Worm (Caenorhabditis elegans) whole organism, late embryonic: ENCODE data around the gene C14B9.2.

Experiments used
- C38D4.7 ChIP-seq: fragments of 200-800 bp; sonication (Bioruptor generic); optimal IDR thresholded peaks from 2 replicates; lab custom pipeline; 2018; ENCODE audit warnings: mild to moderate bottlenecking, missing genetic modification characterization, moderate library complexity, missing compliant biosample characterization
- F13H6.1 ChIP-seq: sonication (generic microtip); optimal IDR thresholded peaks from 2 replicates; lab custom pipeline; 2016; ENCODE audit warnings: missing genetic modification characterization, missing compliant biosample characterization
- K09A11.1 ChIP-seq: sonication (generic microtip); optimal IDR thresholded peaks from 2 replicates; lab custom pipeline; 2017; ENCODE audit warnings: antibody characterized with exemption, mild to moderate bottlenecking, missing genetic modification characterization, missing compliant biosample characterization; ENCODE audit not compliant: insufficient read depth
- T23F11.4 ChIP-seq: fragments of 200-800 bp; sonication (Bioruptor generic); optimal IDR thresholded peaks from 2 replicates; lab custom pipeline; 2018; ENCODE audit warnings: mild to moderate bottlenecking, missing genetic modification characterization, missing compliant biosample characterization
- ahr-1 ChIP-seq: sonication (generic microtip); optimal IDR thresholded peaks from 2 replicates; lab custom pipeline; 2016; ENCODE audit warnings: missing genetic modification characterization, missing compliant biosample characterization
- ceh-14 ChIP-seq: sonication (generic microtip); optimal IDR thresholded peaks from 2 replicates; lab custom pipeline; 2016; ENCODE audit warnings: missing genotype, missing genetic modification characterization, missing compliant biosample characterization
- ceh-19 ChIP-seq: fragments of 200-800 bp; sonication (Bioruptor generic); optimal IDR thresholded peaks from 2 replicates; lab custom pipeline; 2018; ENCODE audit warnings: mild to moderate bottlenecking, missing genetic modification characterization, missing compliant biosample characterization
- ceh-2 ChIP-seq: sonication (generic microtip); optimal IDR thresholded peaks from 2 replicates; lab custom pipeline; 2016; ENCODE audit warnings: missing genotype, missing genetic modification characterization, missing compliant biosample characterization
- ceh-24 ChIP-seq: sonication (generic microtip); optimal IDR thresholded peaks from 2 replicates; lab custom pipeline; 2016; ENCODE audit warnings: mild to moderate bottlenecking, missing genetic modification characterization, missing compliant biosample characterization
- ceh-31 ChIP-seq: sonication (generic microtip); optimal IDR thresholded peaks from 2 replicates; lab custom pipeline; 2016; ENCODE audit warnings: missing genetic modification characterization, missing compliant biosample characterization
- ceh-34 ChIP-seq: sonication (generic microtip); optimal IDR thresholded peaks from 2 replicates; lab custom pipeline; 2016; ENCODE audit warnings: mild to moderate bottlenecking, missing genetic modification characterization, missing compliant biosample characterization
- ceh-48 ChIP-seq: sonication (generic microtip); optimal IDR thresholded peaks from 2 replicates; lab custom pipeline; 2016; ENCODE audit warnings: missing genetic modification characterization, inconsistent platforms, missing compliant biosample characterization
- elt-2 ChIP-seq: sonication (generic microtip); optimal IDR thresholded peaks from 2 replicates; lab custom pipeline; 2016; ENCODE audit warnings: missing genetic modification reagents, missing genetic modification characterization, missing compliant biosample characterization
- fax-1 ChIP-seq: sonication (generic microtip); optimal IDR thresholded peaks from 2 replicates; lab custom pipeline; 2016; ENCODE audit warnings: missing genotype, missing genetic modification characterization, missing compliant biosample characterization
- gmeb-2 ChIP-seq: sonication (generic microtip); optimal IDR thresholded peaks from 2 replicates; lab custom pipeline; 2016; ENCODE audit warnings: missing genetic modification characterization, inconsistent platforms, missing compliant biosample characterization
- hlh-30 ChIP-seq: sonication (generic microtip); optimal IDR thresholded peaks from 2 replicates; lab custom pipeline; 2017; ENCODE audit warnings: antibody characterized with exemption, missing genetic modification characterization, missing compliant biosample characterization; ENCODE audit not compliant: insufficient read depth
- hlh-6 ChIP-seq: sonication (generic microtip); optimal IDR thresholded peaks from 2 replicates; lab custom pipeline; 2016; ENCODE audit warnings: missing genotype, missing genetic modification characterization, missing compliant biosample characterization
- lim-6 ChIP-seq: sonication (generic microtip); optimal IDR thresholded peaks from 2 replicates; lab custom pipeline; 2016; ENCODE audit warnings: missing genetic modification characterization, missing compliant biosample characterization
- lin-11 ChIP-seq: fragments of 200-800 bp; sonication (Bioruptor generic); optimal IDR thresholded peaks from 2 replicates; lab custom pipeline; 2018; ENCODE audit warnings: mild to moderate bottlenecking, missing genetic modification characterization, missing compliant biosample characterization
- madf-2 ChIP-seq: sonication (generic microtip); optimal IDR thresholded peaks from 2 replicates; lab custom pipeline; 2017; ENCODE audit warnings: missing genetic modification characterization, missing compliant biosample characterization
- nfya-1 ChIP-seq: sonication (generic microtip); optimal IDR thresholded peaks from 2 replicates; lab custom pipeline; 2017; ENCODE audit warnings: missing genetic modification characterization, mild to moderate bottlenecking, missing compliant biosample characterization, antibody characterized with exemption, moderate library complexity
- npax-4 ChIP-seq: sonication (generic microtip); optimal IDR thresholded peaks from 2 replicates; lab custom pipeline; 2016; ENCODE audit warnings: missing genetic modification characterization, missing compliant biosample characterization
- pag-3 ChIP-seq: sonication (generic microtip); optimal IDR thresholded peaks from 2 replicates; lab custom pipeline; 2016; ENCODE audit warnings: missing compliant biosample characterization, missing genetic modification characterization, borderline replicate concordance
- ref-2 ChIP-seq: sonication (generic microtip); optimal IDR thresholded peaks from 2 replicates; lab custom pipeline; 2016; ENCODE audit warnings: missing genetic modification characterization, missing compliant biosample characterization
- sdc-2 ChIP-seq: sonication (generic microtip); optimal IDR thresholded peaks from 2 replicates; lab custom pipeline; 2016; ENCODE audit warnings: missing genotype, missing genetic modification characterization, missing compliant biosample characterization
- sox-2 ChIP-seq: fragments of 200-800 bp; sonication (Bioruptor generic); IDR thresholded peaks from 2 replicates; pipeline ENCODE4 v1.3.6; 2022; ENCODE audit warnings: missing genetic modification reagents, missing genetic modification characterization, missing compliant biosample characterization
- sox-4 ChIP-seq: sonication (generic microtip); optimal IDR thresholded peaks from 2 replicates; lab custom pipeline; 2017; ENCODE audit warnings: mild to moderate bottlenecking, missing genetic modification characterization, inconsistent platforms, missing compliant biosample characterization
- tbx-2 ChIP-seq: sonication (generic microtip); optimal IDR thresholded peaks from 2 replicates; lab custom pipeline; 2016; ENCODE audit warnings: missing genetic modification characterization, missing compliant biosample characterization
- unc-42 ChIP-seq: sonication (generic microtip); optimal IDR thresholded peaks from 2 replicates; lab custom pipeline; 2016; ENCODE audit warnings: missing genotype, missing genetic modification characterization, missing compliant biosample characterization
- zip-5 ChIP-seq: sonication (generic microtip); optimal IDR thresholded peaks from 2 replicates; lab custom pipeline; 2016; ENCODE audit warnings: missing genetic modification characterization, missing compliant biosample characterization

C14B9.2 gene

ce11 chrIII:8148751-8149150 is 15.3 kb downstream of the C14B9.2 start, which contains the start of gene D2007.2:
Gene D2007.2 (plus strand): TSS chrIII:8148963.
- TF ChIP-seq C38D4.7 (GFP tag; lab: Kevin White, UChicago) (no peak), ceh-19 (GFP tag; lab: Kevin White, UChicago) (no peak), K09A11.1 (tag; lab: Kevin White, UChicago) (no peak), npax-4 (tag; lab: Kevin White, UChicago) (no peak), elt-2 (tag; lab: Kevin White, UChicago) (no peak), T23F11.4 (GFP tag; lab: Kevin White, UChicago) (no peak), ceh-48 (tag; lab: Kevin White, UChicago) (no peak), madf-2 (tag; lab: Kevin White, UChicago) (no peak), zip-5 (tag; lab: Kevin White, UChicago) (no peak), ceh-2 (tag; lab: Kevin White, UChicago) (no peak), lin-11 (no peak)

ce11 chrIII:8154423-8154822 is 21.0 kb downstream of the C14B9.2 start:
- TF ChIP-seq elt-2 (tag; lab: Kevin White, UChicago) (no peak), tbx-2 (no peak)

- no peak for TF ChIP-seq madf-2 (tag; lab: Kevin White, UChicago)
- TF ChIP-seq nfya-1 (tag; lab: Kevin White, UChicago): no peak
- peak; percentile 27 for TF ChIP-seq hlh-30 (tag; lab: Kevin White, UChicago)
- no peak for TF ChIP-seq pag-3 (tag; lab: Kevin White, UChicago)
Measured at ce11 chrIII:8155166-8155565, 21.7 kb downstream of the C14B9.2 start, which contains the start of gene D2007.1. Gene D2007.1 (plus strand): TSS chrIII:8155466.

ce11 chrIII:8158140-8158786 is 24.8 kb downstream of the C14B9.2 start, which contains the start of gene atg-13:
Gene atg-13 (minus strand): TSS chrIII:8158190.
- TF ChIP-seq F13H6.1 (tag; lab: Kevin White, UChicago): no peak
- peak; percentile 25 for TF ChIP-seq ceh-48 (tag; lab: Kevin White, UChicago)
- no peak for TF ChIP-seq lim-6 (tag; lab: Kevin White, UChicago)
- TF ChIP-seq hlh-30 (tag; lab: Kevin White, UChicago): peak; percentile 47
- TF ChIP-seq ceh-2 (tag; lab: Kevin White, UChicago): no peak
- TF ChIP-seq ceh-34 (tag; lab: Kevin White, UChicago): no peak
- TF ChIP-seq ceh-31: peak; percentile 30
- no peak for TF ChIP-seq elt-2 (tag; lab: Kevin White, UChicago)
- TF ChIP-seq, all 69 proteins: peak for 3

- no peak for TF ChIP-seq unc-42 (tag; lab: Kevin White, UChicago)
- TF ChIP-seq sox-4 (tag; lab: Kevin White, UChicago): no peak
- no peak for TF ChIP-seq ref-2 (tag; lab: Kevin White, UChicago)
- TF ChIP-seq ceh-24 (tag; lab: Kevin White, UChicago): no peak
- no peak for TF ChIP-seq ahr-1
- no peak for TF ChIP-seq nfya-1 (tag; lab: Kevin White, UChicago)
- no peak for TF ChIP-seq ceh-14 (tag; lab: Kevin White, UChicago)
- no peak for TF ChIP-seq hlh-6 (tag; lab: Kevin White, UChicago)
- TF ChIP-seq madf-2 (tag; lab: Kevin White, UChicago): no peak
- TF ChIP-seq sdc-2 (tag; lab: Kevin White, UChicago): no peak
- no peak for TF ChIP-seq sox-2
- no peak for TF ChIP-seq npax-4 (tag; lab: Kevin White, UChicago)
- no peak for TF ChIP-seq C38D4.7 (GFP tag; lab: Kevin White, UChicago)
- TF ChIP-seq tbx-2: no peak
- no peak for TF ChIP-seq fax-1 (tag; lab: Kevin White, UChicago)
- TF ChIP-seq gmeb-2 (tag; lab: Kevin White, UChicago): no peak
- no peak for TF ChIP-seq lim-6 (tag; lab: Kevin White, UChicago)
- TF ChIP-seq, all 69 proteins: peak for 0
Measured at ce11 chrIII:8161238-8161637, 27.8 kb downstream of the C14B9.2 start, which contains the start of gene inpp-5K. Gene inpp-5K (minus strand): TSS chrIII:8161338.
